Fruit fly (Drosophila melanogaster): Measurements from ENCODE around the gene Hakai.
A peak's percentile ranks its signal among the peaks of the same experiment; 100 is the strongest.

The Hakai gene

DNA sequence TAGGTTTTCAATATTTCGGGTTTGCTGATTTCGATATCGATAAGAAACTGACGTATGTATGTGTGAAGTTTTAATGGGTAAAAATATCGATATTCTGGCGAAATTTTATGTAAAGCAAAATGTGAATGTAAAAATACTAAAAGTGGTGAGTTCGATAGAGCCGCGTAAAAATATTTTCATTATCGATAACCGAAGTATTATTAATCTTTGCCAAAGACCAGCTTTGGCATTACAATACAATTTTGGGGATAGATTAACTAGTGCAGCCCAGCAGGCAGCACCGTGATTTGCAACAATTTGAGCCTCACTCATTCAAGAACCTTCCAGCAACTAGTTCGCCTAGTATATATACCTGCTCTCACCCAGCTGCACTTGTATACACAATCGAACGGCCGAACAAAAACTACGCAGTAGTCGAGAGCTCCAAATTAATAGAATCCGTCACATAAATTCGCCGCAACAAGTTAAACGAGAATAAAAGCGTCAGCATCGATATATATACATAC is 40.0 kb downstream of the Hakai start (continued):
- TF ChIP-seq CG17912 (GFP tag; optimal IDR thresholded peaks at IDR 0.05): no peak
- TF ChIP-seq Max (GFP tag; optimal IDR thresholded peaks at IDR 0.05): no peak
- TF ChIP-seq otp (GFP tag; IDR thresholded peaks at IDR 0.05): no peak
- TF ChIP-seq pita (GFP tag; optimal IDR thresholded peaks at IDR 0.05): no peak
- no peak for TF ChIP-seq NfI (GFP tag; optimal IDR thresholded peaks at IDR 0.05)
- TF ChIP-seq Mes4 (GFP tag; optimal IDR thresholded peaks at IDR 0.05): no peak
- no peak for TF ChIP-seq Bteb2 (GFP tag; optimal IDR thresholded peaks at IDR 0.05)
- TF ChIP-seq stwl (tag; optimal IDR thresholded peaks at IDR 0.05): peak; percentile 96
- TF ChIP-seq peb (GFP tag; IDR thresholded peaks at IDR 0.05): no peak
- TF ChIP-seq CG9437 (GFP tag; optimal IDR thresholded peaks at IDR 0.05): no peak
- no peak for TF ChIP-seq CG11695 (GFP tag; IDR thresholded peaks at IDR 0.05)
- TF ChIP-seq psq (GFP tag; optimal IDR thresholded peaks at IDR 0.05): no peak
- no peak for TF ChIP-seq cato (GFP tag; optimal IDR thresholded peaks at IDR 0.05; ENCODE audit: borderline replicate concordance)
- no peak for TF ChIP-seq gro (GFP tag; optimal IDR thresholded peaks at IDR 0.05)
- no peak for TF ChIP-seq CG17328 (GFP tag; IDR thresholded peaks at IDR 0.05)
- no peak for TF ChIP-seq cas (GFP tag; IDR thresholded peaks at IDR 0.05)
- TF ChIP-seq CG7745 (tag; optimal IDR thresholded peaks at IDR 0.05): no peak
- TF ChIP-seq CG18599 (GFP tag; optimal IDR thresholded peaks at IDR 0.05): no peak
- TF ChIP-seq CG17802 (tag; optimal IDR thresholded peaks at IDR 0.05): no peak
- TF ChIP-seq CrebB (tag; optimal IDR thresholded peaks at IDR 0.05): no peak
- no peak for TF ChIP-seq esg (GFP tag; conservative IDR thresholded peaks at IDR 0.05)
- TF ChIP-seq CG10979 (tag; optimal IDR thresholded peaks at IDR 0.05): no peak
- TF ChIP-seq Hr39 (optimal IDR thresholded peaks at IDR 0.05): no peak
- TF ChIP-seq trem (tag; optimal IDR thresholded peaks at IDR 0.05): peak; percentile 49
- peak in 1 of 2 experiments; percentile 12 for TF ChIP-seq bsh (GFP tag; optimal IDR thresholded peaks at IDR 0.05)
- TF ChIP-seq B-H1 (GFP tag; IDR thresholded peaks at IDR 0.05): no peak
- peak; percentile 59 for TF ChIP-seq CG15514 (GFP tag; optimal IDR thresholded peaks at IDR 0.05)
- no peak for TF ChIP-seq Neu2 (GFP tag; optimal IDR thresholded peaks at IDR 0.05; ENCODE audit: borderline replicate concordance)
- TF ChIP-seq CG34376 (GFP tag; optimal IDR thresholded peaks at IDR 0.05): peak; percentile 30
- no peak for TF ChIP-seq CG8290 (GFP tag; optimal IDR thresholded peaks at IDR 0.05)
- peak in 1 of 2 experiments; percentile 48 for TF ChIP-seq CG8290 (tag; optimal IDR thresholded peaks at IDR 0.05)
- no peak for TF ChIP-seq kni (GFP tag; optimal IDR thresholded peaks at IDR 0.05)
- TF ChIP-seq lab (GFP tag; optimal IDR thresholded peaks at IDR 0.05): no peak
- peak; percentile 27 for TF ChIP-seq phol (tag; optimal IDR thresholded peaks at IDR 0.05)
- no peak for TF ChIP-seq Nf-YA (GFP tag; IDR thresholded peaks at IDR 0.05)
- TF ChIP-seq sna (GFP tag; IDR thresholded peaks at IDR 0.05; ENCODE audit: partially characterized antibody): peak; percentile 90
- TF ChIP-seq Camta (GFP tag; optimal IDR thresholded peaks at IDR 0.05): no peak
- TF ChIP-seq CG14441 (GFP tag; IDR thresholded peaks at IDR 0.05): no peak
- no peak for TF ChIP-seq her (GFP tag; optimal IDR thresholded peaks at IDR 0.05)
- no peak for TF ChIP-seq CG10431 (GFP tag; optimal IDR thresholded peaks at IDR 0.05)
- no peak for TF ChIP-seq Eip74EF (GFP tag; optimal IDR thresholded peaks at IDR 0.05)
- no peak for TF ChIP-seq CG15011 (GFP tag; optimal IDR thresholded peaks at IDR 0.05)
- no peak for TF ChIP-seq bab2 (GFP tag; optimal IDR thresholded peaks at IDR 0.05)
- TF ChIP-seq Vsx1 (GFP tag; optimal IDR thresholded peaks at IDR 0.05): no peak
- no peak for TF ChIP-seq insv (GFP tag; optimal IDR thresholded peaks at IDR 0.05)
- TF ChIP-seq sd (tag; optimal IDR thresholded peaks at IDR 0.05): peak; percentile 50
- no peak for TF ChIP-seq lbe (GFP tag; optimal IDR thresholded peaks at IDR 0.05)
- no peak for TF ChIP-seq CG17612 (GFP tag; IDR thresholded peaks at IDR 0.05)
- TF ChIP-seq crp (GFP tag; optimal IDR thresholded peaks at IDR 0.05): peak in 1 of 2 experiments; percentile 44
- TF ChIP-seq sqz (GFP tag; optimal IDR thresholded peaks at IDR 0.05): no peak
- no peak for TF ChIP-seq CG32772 (GFP tag; IDR thresholded peaks at IDR 0.05)

Measured in whole organism, embryonic.